Fruit fly (Drosophila melanogaster) whole organism, embryonic: ENCODE results near the gene Dph3.

ENCODE experiments used
- Ada2b ChIP-seq: fragments of 200-800 bp; sonication (Bioruptor generic); IDR thresholded peaks from 2 replicates; pipeline ENCODE4 v1.3.6; 2022; ENCODE audit warnings: missing biosample characterization, missing genetic modification characterization
- BEAF-32 ChIP-seq: fragments of 200-800 bp; sonication (Bioruptor generic); optimal IDR thresholded peaks from 3 replicates; lab custom pipeline; 2017; ENCODE audit warnings: missing biosample characterization, missing genetic modification characterization, mild to moderate bottlenecking, moderate library complexity, missing genetic modification reagents
- Bteb2 ChIP-seq: fragments of 200-800 bp; sonication (Bioruptor generic); optimal IDR thresholded peaks from 2 replicates; lab custom pipeline; 2016; ENCODE audit warnings: missing biosample characterization, missing genetic modification characterization
- CG10147 ChIP-seq: fragments of 200-800 bp; sonication (Bioruptor generic); optimal IDR thresholded peaks from 2 replicates; lab custom pipeline; 2019; ENCODE audit warnings: missing biosample characterization, mild to moderate bottlenecking, missing genetic modification characterization, moderate library complexity
- CG10366 ChIP-seq: fragments of 200-800 bp; sonication (Bioruptor generic); IDR thresholded peaks from 2 replicates; pipeline ENCODE4 v1.3.6; 2022; ENCODE audit warnings: missing biosample characterization, missing genetic modification characterization
- CG11398 ChIP-seq: fragments of 200-800 bp; sonication (Bioruptor generic); optimal IDR thresholded peaks from 2 replicates; lab custom pipeline; 2016; ENCODE audit warnings: missing biosample characterization, missing genetic modification characterization
- CG13123 ChIP-seq: fragments of 200-800 bp; sonication (Bioruptor generic); optimal IDR thresholded peaks from 2 replicates; lab custom pipeline; 2016; ENCODE audit warnings: missing biosample characterization, missing genetic modification characterization
- CG14441 ChIP-seq: fragments of 200-800 bp; sonication (Bioruptor generic); IDR thresholded peaks from 2 replicates; pipeline ENCODE4 v1.3.6; 2022; ENCODE audit warnings: missing biosample characterization, missing genetic modification characterization
- CG14965 ChIP-seq: fragments of 200-800 bp; sonication (Bioruptor generic); optimal IDR thresholded peaks from 2 replicates; lab custom pipeline; 2016; ENCODE audit warnings: missing biosample characterization, missing genetic modification characterization, borderline replicate concordance
- CG15479 ChIP-seq: fragments of 200-800 bp; sonication (Bioruptor generic); optimal IDR thresholded peaks from 3 replicates; lab custom pipeline; 2019; ENCODE audit warnings: missing biosample characterization, mild to moderate bottlenecking, missing genetic modification characterization, moderate library complexity
- CG1603 ChIP-seq: fragments of 200-800 bp; sonication (Bioruptor generic); optimal IDR thresholded peaks from 2 replicates; lab custom pipeline; 2019; ENCODE audit warnings: missing biosample characterization, mild to moderate bottlenecking, missing genetic modification characterization, moderate library complexity
- CG1647 ChIP-seq: fragments of 200-800 bp; sonication (Bioruptor generic); optimal IDR thresholded peaks from 3 replicates; lab custom pipeline; 2016; ENCODE audit warnings: missing biosample characterization, missing genetic modification characterization
- CG16863 ChIP-seq: fragments of 200-800 bp; sonication (Bioruptor generic); optimal IDR thresholded peaks from 3 replicates; lab custom pipeline; 2016; ENCODE audit warnings: missing biosample characterization, missing genetic modification characterization
- CG18262 ChIP-seq: fragments of 200-800 bp; optimal IDR thresholded peaks from 3 replicates; lab custom pipeline; 2019; ENCODE audit warnings: missing biosample characterization, mild to moderate bottlenecking, missing genetic modification characterization, moderate library complexity
- CG30403 ChIP-seq: fragments of 200-800 bp; sonication (Bioruptor generic); optimal IDR thresholded peaks from 3 replicates; lab custom pipeline; 2016; ENCODE audit warnings: missing biosample characterization, missing genetic modification characterization
- CG34376 ChIP-seq: fragments of 200-800 bp; sonication (Bioruptor generic); optimal IDR thresholded peaks from 2 replicates; lab custom pipeline; 2018; ENCODE audit warnings: missing biosample characterization, mild to moderate bottlenecking, missing genetic modification characterization
- CG4328 ChIP-seq: fragments of 200-800 bp; sonication (Bioruptor generic); optimal IDR thresholded peaks from 3 replicates; lab custom pipeline; 2017; ENCODE audit warnings: missing biosample characterization, missing genetic modification reagents, missing genetic modification characterization
- CG4730 ChIP-seq: fragments of 200-800 bp; sonication (Bioruptor generic); IDR thresholded peaks from 2 replicates; pipeline ENCODE4 v1.3.6; 2022; ENCODE audit warnings: missing biosample characterization, missing genetic modification characterization
- CG9876 ChIP-seq: fragments of 200-800 bp; sonication (Bioruptor generic); optimal IDR thresholded peaks from 2 replicates; lab custom pipeline; 2016; ENCODE audit warnings: missing biosample characterization, missing genetic modification characterization
- CkIIα-i1 ChIP-seq: fragments of 200-800 bp; sonication (Bioruptor generic); IDR thresholded peaks from 2 replicates; pipeline ENCODE4 v1.3.6; 2022; ENCODE audit warnings: missing biosample characterization, missing genetic modification characterization
- Dbx ChIP-seq: fragments of 200-800 bp; sonication (Bioruptor generic); IDR thresholded peaks from 3 replicates; pipeline ENCODE4 v1.3.6; 2022; ENCODE audit warnings: missing biosample characterization, missing genetic modification characterization
- Doc3 ChIP-seq: fragments of 200-800 bp; sonication (Bioruptor generic); IDR thresholded peaks from 3 replicates; pipeline ENCODE4 v1.3.6; 2022; ENCODE audit warnings: missing biosample characterization, missing genetic modification characterization; ENCODE audit not compliant: partially characterized antibody
- Gsc ChIP-seq: fragments of 200-800 bp; sonication (Bioruptor generic); IDR thresholded peaks from 2 replicates; pipeline ENCODE4 v1.3.6; 2022; ENCODE audit warnings: missing biosample characterization, missing genetic modification characterization
- HLH3B ChIP-seq: fragments of 200-800 bp; sonication (Bioruptor generic); IDR thresholded peaks from 2 replicates; pipeline ENCODE4 v1.3.6; 2022; ENCODE audit warnings: missing biosample characterization, missing genetic modification characterization
- Hsf ChIP-seq: fragments of 200-800 bp; sonication (Bioruptor generic); optimal IDR thresholded peaks from 3 replicates; lab custom pipeline; 2016; ENCODE audit warnings: missing biosample characterization, missing genetic modification characterization
- Nf-YC ChIP-seq: fragments of 200-800 bp; optimal IDR thresholded peaks from 3 replicates; lab custom pipeline; 2019; ENCODE audit warnings: missing biosample characterization, mild to moderate bottlenecking, missing genetic modification characterization, moderate library complexity
- NfI ChIP-seq: fragments of 200-800 bp; sonication (Bioruptor generic); optimal IDR thresholded peaks from 3 replicates; lab custom pipeline; 2018; ENCODE audit warnings: missing biosample characterization, mild to moderate bottlenecking, missing genetic modification characterization, moderate library complexity
- ash1 ChIP-seq: fragments of 200-800 bp; sonication (Bioruptor generic); optimal IDR thresholded peaks from 2 replicates; lab custom pipeline; 2018; ENCODE audit warnings: missing biosample characterization, mild to moderate bottlenecking, missing genetic modification characterization
- bsh ChIP-seq, 2 experiments: fragments of 200-800 bp; sonication (Bioruptor generic); optimal IDR thresholded peaks; 2 replicates each; lab custom pipeline; 2017 to 2018; ENCODE audit warnings: mild to moderate bottlenecking in 2 of 2, missing biosample characterization in 2 of 2, missing genetic modification characterization in 2 of 2, moderate library complexity in 1 of 2
- cas ChIP-seq: fragments of 200-800 bp; sonication (Bioruptor generic); IDR thresholded peaks from 2 replicates; pipeline ENCODE4 v1.3.6; 2022; ENCODE audit warnings: missing biosample characterization, missing genetic modification characterization
- danr ChIP-seq: fragments of 200-800 bp; sonication (Bioruptor generic); IDR thresholded peaks from 2 replicates; pipeline ENCODE4 v1.3.6; 2022; ENCODE audit warnings: missing biosample characterization, missing genetic modification characterization
- emc ChIP-seq: fragments of 200-800 bp; sonication (Bioruptor generic); optimal IDR thresholded peaks from 2 replicates; lab custom pipeline; 2016; ENCODE audit warnings: missing biosample characterization, missing genetic modification characterization
- en ChIP-seq: fragments of 200-800 bp; sonication (Bioruptor generic); optimal IDR thresholded peaks from 2 replicates; lab custom pipeline; 2016; ENCODE audit warnings: missing biosample characterization, missing genetic modification characterization
- gfzf ChIP-seq: fragments of 200-800 bp; sonication (Bioruptor generic); optimal IDR thresholded peaks from 2 replicates; lab custom pipeline; 2016; ENCODE audit warnings: missing biosample characterization, mild to moderate bottlenecking, missing genetic modification characterization, moderate library complexity
- gro ChIP-seq: fragments of 200-800 bp; sonication (Bioruptor generic); optimal IDR thresholded peaks from 2 replicates; lab custom pipeline; 2016; ENCODE audit warnings: missing biosample characterization, missing genetic modification characterization
- gsb-n ChIP-seq: fragments of 200-800 bp; sonication (Bioruptor generic); optimal IDR thresholded peaks from 3 replicates; lab custom pipeline; 2018; ENCODE audit warnings: missing biosample characterization, mild to moderate bottlenecking, missing genetic modification characterization
- ham ChIP-seq: fragments of 200-800 bp; sonication (Bioruptor generic); IDR thresholded peaks from 2 replicates; pipeline ENCODE4 v1.3.6; 2022; ENCODE audit warnings: missing biosample characterization, missing genetic modification characterization
- hkb ChIP-seq, 2 experiments: fragments of 200-800 bp in 1 of 2; fragments of >200 bp in 1 of 2; sonication (Bioruptor generic) in 1 of 2; IDR thresholded peaks in 1 of 2; optimal IDR thresholded peaks in 1 of 2; 2 replicates each; pipeline versions ENCODE4 v1.3.6 to Lab custom; 2017 to 2022; ENCODE audit warnings: missing biosample characterization in 1 of 2, missing genetic modification characterization in 1 of 2
- ind ChIP-seq: fragments of 200-800 bp; sonication (Bioruptor generic); optimal IDR thresholded peaks from 3 replicates; lab custom pipeline; 2016; ENCODE audit warnings: missing biosample characterization, missing genetic modification characterization
- klu ChIP-seq: fragments of 200-800 bp; sonication (Bioruptor generic); IDR thresholded peaks from 2 replicates; pipeline ENCODE4 v1.3.6; 2022; ENCODE audit warnings: missing biosample characterization, missing genetic modification characterization
- lbe ChIP-seq: fragments of 200-800 bp; sonication (Bioruptor generic); optimal IDR thresholded peaks from 2 replicates; lab custom pipeline; 2016; ENCODE audit warnings: missing biosample characterization, mild to moderate bottlenecking, missing genetic modification characterization
- lov ChIP-seq, 2 experiments: fragments of 200-800 bp in 1 of 2; fragments of >200 bp in 1 of 2; sonication (Bioruptor generic) in 1 of 2; IDR thresholded peaks in 1 of 2; optimal IDR thresholded peaks in 1 of 2; 2 replicates in 1 of 2; 3 replicates in 1 of 2; pipeline versions ENCODE4 v1.3.6 to Lab custom; 2017 to 2022; ENCODE audit warnings: missing biosample characterization in 1 of 2, missing genetic modification characterization in 1 of 2
- row ChIP-seq: fragments of 200-800 bp; sonication (Bioruptor generic); IDR thresholded peaks from 3 replicates; pipeline ENCODE4 v1.3.6; 2022; ENCODE audit warnings: missing biosample characterization, missing genetic modification characterization
- salm ChIP-seq: fragments of 200-800 bp; sonication (Bioruptor generic); optimal IDR thresholded peaks from 2 replicates; lab custom pipeline; 2018; ENCODE audit warnings: missing biosample characterization, mild to moderate bottlenecking, missing genetic modification characterization
- so ChIP-seq: fragments of 200-800 bp; sonication (Bioruptor generic); IDR thresholded peaks from 3 replicates; pipeline ENCODE4 v1.3.6; 2022; ENCODE audit warnings: missing biosample characterization, missing genetic modification characterization
- toy ChIP-seq: fragments of 200-800 bp; sonication (Bioruptor generic); IDR thresholded peaks from 2 replicates; pipeline ENCODE4 v1.3.6; 2022; ENCODE audit warnings: missing biosample characterization, missing genetic modification characterization
- tx ChIP-seq: fragments of 200-800 bp; sonication (Bioruptor generic); optimal IDR thresholded peaks from 2 replicates; lab custom pipeline; 2016; ENCODE audit warnings: missing biosample characterization, missing genetic modification characterization
- unpg ChIP-seq: fragments of 200-800 bp; sonication (Bioruptor generic); optimal IDR thresholded peaks from 3 replicates; lab custom pipeline; 2018; ENCODE audit warnings: missing biosample characterization, mild to moderate bottlenecking, missing genetic modification characterization, moderate library complexity

The Dph3 gene

DNA sequence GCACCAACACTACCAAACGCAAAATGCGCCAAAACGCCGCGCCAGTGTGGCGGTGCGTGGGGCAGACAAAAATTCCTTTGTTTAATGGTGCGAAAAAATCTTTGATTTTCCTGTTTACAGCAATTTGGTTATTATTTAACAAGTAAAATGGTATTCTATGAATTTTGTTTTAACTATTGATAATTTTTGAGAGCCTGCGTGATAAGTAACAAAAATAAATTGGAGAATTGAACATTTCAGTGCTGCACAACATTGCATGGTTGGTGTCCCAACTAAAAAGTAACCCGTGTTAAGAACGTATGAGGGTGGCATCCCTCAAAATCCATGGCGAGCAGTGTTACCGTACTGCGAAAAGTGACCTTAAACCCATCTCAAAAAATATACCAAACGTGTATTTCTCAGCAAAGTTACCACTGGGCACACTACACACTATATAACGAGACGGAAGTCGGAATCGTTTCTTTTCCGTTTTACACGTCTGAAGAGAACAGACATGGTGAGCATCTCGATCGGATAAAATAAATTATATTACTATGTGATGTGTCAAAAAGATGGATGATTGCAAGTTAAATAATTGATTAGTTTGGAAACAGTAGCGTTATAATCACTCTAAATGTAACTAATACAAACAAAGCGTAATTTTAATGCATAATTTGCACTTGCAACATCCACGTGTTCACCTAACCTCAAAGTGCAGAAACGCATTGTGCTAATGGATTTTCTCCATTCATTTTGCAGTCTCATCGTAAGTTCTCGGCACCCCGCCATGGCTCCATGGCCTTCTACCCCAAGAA, 10.1 kb upstream of the Dph3 start, which contains the start of the genes CG6693 and RpL3 (continued):
- peak; percentile 27; the same call in 1 of the 2 replicates for TF ChIP-seq CG10366 (GFP tag; lab: Robert Waterston, UW)
- peak; percentile 87 for TF ChIP-seq gro (GFP tag; lab: Kevin White, UChicago)
- TF ChIP-seq CG15479, result peak; percentile 64
- peak; percentile 27 for TF ChIP-seq Bteb2 (GFP tag; lab: Kevin White, UChicago)
- TF ChIP-seq hkb (optimal IDR thresholded peaks at IDR 0.05; lab: Kevin White, UChicago), result peak; percentile 93
- peak; percentile 67 for TF ChIP-seq hkb (GFP tag; IDR thresholded peaks at IDR 0.05; lab: Robert Waterston, UW)
- peak; percentile 90 for TF ChIP-seq CG1603 (tag; lab: Kevin White, UChicago)
- peak; percentile 84 for TF ChIP-seq NfI (GFP tag; lab: Kevin White, UChicago)
- peak; percentile 55 for TF ChIP-seq CG11398
- peak; percentile 63 to 66 for TF ChIP-seq bsh (GFP tag; optimal IDR thresholded peaks at IDR 0.05; lab: Kevin White, UChicago)
- peak; percentile 52 for TF ChIP-seq CG1647
- peak; percentile 55 for TF ChIP-seq CG30403
- TF ChIP-seq Dbx (GFP tag; lab: Robert Waterston, UW), result peak; percentile 89
- TF ChIP-seq en (GFP tag; lab: Kevin White, UChicago), result no peak
- TF ChIP-seq CG34376 (GFP tag; lab: Kevin White, UChicago), result peak; percentile 98
- no peak for TF ChIP-seq klu
- peak; percentile 71 for TF ChIP-seq salm (tag; lab: Kevin White, UChicago)
- TF ChIP-seq Ada2b (GFP tag; lab: Robert Waterston, UW), result no peak
- peak; percentile 39; the same call in 1 of the 2 replicates for TF ChIP-seq CkIIα-i1 (GFP tag; lab: Robert Waterston, UW)
- no peak for TF ChIP-seq Doc3
- TF ChIP-seq CG4328, result peak; percentile 84
- peak; percentile 12 for TF ChIP-seq CG10147 (GFP tag; lab: Kevin White, UChicago)
- peak; percentile 83 for TF ChIP-seq ash1
- TF ChIP-seq danr (GFP tag; lab: Robert Waterston, UW), result no peak
- peak; percentile 38 for TF ChIP-seq CG4730
- peak; percentile 53 for TF ChIP-seq emc
- TF ChIP-seq toy (GFP tag; lab: Robert Waterston, UW), result peak; percentile 53
- peak; percentile 59 for TF ChIP-seq Hsf
- TF ChIP-seq ind (GFP tag; lab: Kevin White, UChicago), result peak; percentile 32
- TF ChIP-seq lov (optimal IDR thresholded peaks at IDR 0.05; lab: Kevin White, UChicago), result no peak
- TF ChIP-seq lov (GFP tag; IDR thresholded peaks at IDR 0.05; lab: Robert Waterston, UW), result peak; percentile 91
- peak; percentile 78; the same call in 2 of the 3 replicates for TF ChIP-seq so
- TF ChIP-seq cas (GFP tag; lab: Robert Waterston, UW), result peak; percentile 55; the same call in 1 of the 2 replicates
- TF ChIP-seq row (GFP tag; lab: Robert Waterston, UW), result peak; percentile 36
- TF ChIP-seq tx (GFP tag; lab: Kevin White, UChicago), result no peak
- peak; percentile 71 for TF ChIP-seq CG9876
- peak; percentile 76 for TF ChIP-seq gsb-n
- TF ChIP-seq CG14441 (GFP tag; lab: Robert Waterston, UW), result no peak
- TF ChIP-seq CG18262, result peak; percentile 69
- peak; percentile 28 for TF ChIP-seq CG14965 (GFP tag; lab: Kevin White, UChicago)
- TF ChIP-seq HLH3B (GFP tag; lab: Robert Waterston, UW), result peak; percentile 67; the same call in 1 of the 2 replicates
- no peak for TF ChIP-seq Gsc
- peak; percentile 49 for TF ChIP-seq CG13123
- TF ChIP-seq gfzf, result peak; percentile 100
- TF ChIP-seq Nf-YC, result peak; percentile 60
- TF ChIP-seq BEAF-32 (GFP tag; lab: Kevin White, UChicago), result peak; percentile 61
- peak; percentile 58 for TF ChIP-seq CG16863 (GFP tag; lab: Kevin White, UChicago)
- TF ChIP-seq lbe (GFP tag; lab: Kevin White, UChicago), result peak; percentile 74
- no peak for TF ChIP-seq ham
- peak; percentile 80 for TF ChIP-seq unpg (GFP tag; lab: Kevin White, UChicago)
